Worm (Caenorhabditis elegans) whole organism, young adult: ENCODE data around the gene F18G5.1.

Experiments used
- B0035.1 ChIP-seq: sonication (generic microtip); optimal IDR thresholded peaks from 2 replicates; lab custom pipeline; 2016; ENCODE audit warnings: missing genetic modification characterization, mild to moderate bottlenecking, missing compliant biosample characterization, missing genotype, missing genetic modification reagents
- D2030.7 ChIP-seq: fragments of 200-800 bp; sonication (Bioruptor generic); IDR thresholded peaks from 2 replicates; pipeline ENCODE4 v1.3.6; 2022; ENCODE audit warnings: missing genetic modification reagents, missing genetic modification characterization, missing compliant biosample characterization
- F10E7.11 ChIP-seq: sonication (generic microtip); optimal IDR thresholded peaks from 2 replicates; lab custom pipeline; 2017; ENCODE audit warnings: mild to moderate bottlenecking, missing genetic modification characterization, moderate library complexity, missing compliant biosample characterization
- F22D6.2 ChIP-seq: sonication (generic microtip); optimal IDR thresholded peaks from 2 replicates; lab custom pipeline; 2016; ENCODE audit warnings: mild to moderate bottlenecking, missing genetic modification characterization, missing compliant biosample characterization
- F52B5.7 ChIP-seq: sonication (generic microtip); optimal IDR thresholded peaks from 2 replicates; lab custom pipeline; 2016; ENCODE audit warnings: mild to moderate bottlenecking, missing genetic modification characterization, missing compliant biosample characterization
- F57C9.4 ChIP-seq: sonication (generic microtip); optimal IDR thresholded peaks from 2 replicates; lab custom pipeline; 2017; ENCODE audit warnings: mild to moderate bottlenecking, missing genetic modification characterization, missing compliant biosample characterization
- K11D2.4 ChIP-seq: fragments of 200-800 bp; sonication (Bioruptor generic); IDR thresholded peaks from 2 replicates; pipeline ENCODE4 v1.3.6; 2022; ENCODE audit warnings: missing genetic modification reagents, missing genetic modification characterization, missing compliant biosample characterization
- T07F8.4 ChIP-seq: sonication (generic microtip); optimal IDR thresholded peaks from 2 replicates; lab custom pipeline; 2016; ENCODE audit warnings: mild to moderate bottlenecking, missing genetic modification characterization, moderate library complexity, missing compliant biosample characterization
- Y53F4B.3 ChIP-seq: fragments of 200-800 bp; sonication (Bioruptor generic); IDR thresholded peaks from 2 replicates; pipeline ENCODE4 v1.3.6; 2022; ENCODE audit warnings: missing genetic modification reagents, missing genetic modification characterization, missing compliant biosample characterization
- Y56A3A.18 ChIP-seq: fragments of 200-800 bp; sonication (Bioruptor generic); IDR thresholded peaks from 2 replicates; pipeline ENCODE4 v1.3.6; 2022; ENCODE audit warnings: missing genetic modification reagents, missing genetic modification characterization, missing compliant biosample characterization
- Y67H2A.10 ChIP-seq: fragments of 200-800 bp; sonication (Bioruptor generic); conservative IDR thresholded peaks from 2 replicates; pipeline ENCODE4 v1.3.6; 2022; ENCODE audit warnings: missing genetic modification reagents, missing genetic modification characterization, missing compliant biosample characterization
- Y79H2A.3 ChIP-seq: fragments of 200-800 bp; sonication (Bioruptor generic); conservative IDR thresholded peaks from 2 replicates; pipeline ENCODE4 v1.3.6; 2022; ENCODE audit warnings: missing genetic modification reagents, missing genetic modification characterization, missing compliant biosample characterization
- ZK185.1 ChIP-seq: sonication (generic microtip); optimal IDR thresholded peaks from 2 replicates; lab custom pipeline; 2016; ENCODE audit warnings: mild to moderate bottlenecking, missing genetic modification characterization, missing compliant biosample characterization; ENCODE audit not compliant: poor library complexity, severe bottlenecking
- ama-1 ChIP-seq, 3 experiments: fragments of 150-350 bp in 1 of 3; sonication (generic microtip) in 2 of 3; optimal IDR thresholded peaks; 2 replicates each; lab custom pipeline; 2014 to 2018; ENCODE audit warnings: missing biosample characterization in 2 of 3, missing genetic modification characterization in 2 of 3, missing genetic modification reagents in 2 of 3
- aptf-2 ChIP-seq: fragments of 200-800 bp; sonication (Bioruptor generic); conservative IDR thresholded peaks from 2 replicates; pipeline ENCODE4 v1.3.6; 2022; ENCODE audit warnings: missing genetic modification reagents, missing genetic modification characterization, missing compliant biosample characterization
- aptf-3 ChIP-seq: fragments of 200-800 bp; sonication (Bioruptor generic); IDR thresholded peaks from 2 replicates; pipeline ENCODE4 v1.3.6; 2022; ENCODE audit warnings: missing genetic modification characterization, missing compliant biosample characterization
- athp-1 ChIP-seq: sonication (generic microtip); optimal IDR thresholded peaks from 2 replicates; lab custom pipeline; 2017; ENCODE audit warnings: mild to moderate bottlenecking, missing genetic modification characterization, missing compliant biosample characterization
- ceh-100 ChIP-seq: fragments of 200-800 bp; sonication (Bioruptor generic); IDR thresholded peaks from 2 replicates; pipeline ENCODE4 v1.3.6; 2022; ENCODE audit warnings: missing genetic modification reagents, missing genetic modification characterization, missing compliant biosample characterization
- ceh-79 ChIP-seq: sonication (generic microtip); optimal IDR thresholded peaks from 2 replicates; lab custom pipeline; 2017; ENCODE audit warnings: mild to moderate bottlenecking, missing genetic modification characterization, missing compliant biosample characterization
- chd-7 ChIP-seq: sonication (generic microtip); optimal IDR thresholded peaks from 2 replicates; lab custom pipeline; 2016; ENCODE audit warnings: mild to moderate bottlenecking, missing genetic modification characterization, moderate library complexity, missing compliant biosample characterization
- die-1 ChIP-seq: sonication (generic microtip); optimal IDR thresholded peaks from 2 replicates; lab custom pipeline; 2016; ENCODE audit warnings: missing genotype, mild to moderate bottlenecking, missing genetic modification characterization, missing compliant biosample characterization
- ets-4 ChIP-seq: fragments of 200-800 bp; sonication (Bioruptor generic); optimal IDR thresholded peaks from 2 replicates; lab custom pipeline; 2018; ENCODE audit warnings: mild to moderate bottlenecking, missing genetic modification characterization, missing compliant biosample characterization
- fkh-3 ChIP-seq: sonication (generic microtip); optimal IDR thresholded peaks from 2 replicates; lab custom pipeline; 2016; ENCODE audit warnings: mild to moderate bottlenecking, missing genetic modification characterization, missing compliant biosample characterization
- him-1 ChIP-seq: sonication (generic microtip); optimal IDR thresholded peaks from 2 replicates; lab custom pipeline; 2016; ENCODE audit warnings: missing genotype, missing genetic modification reagents, missing genetic modification characterization, missing compliant biosample characterization
- hsf-1 ChIP-seq: fragments of 200-800 bp; sonication (Bioruptor generic); IDR thresholded peaks from 2 replicates; pipeline ENCODE4 v1.3.6; 2022; ENCODE audit warnings: missing genetic modification reagents, missing genetic modification characterization, missing compliant biosample characterization
- let-526 ChIP-seq: fragments of 200-800 bp; sonication (Bioruptor generic); IDR thresholded peaks from 2 replicates; pipeline ENCODE4 v1.3.6; 2022; ENCODE audit warnings: missing genetic modification reagents, missing genetic modification characterization, missing compliant biosample characterization
- lir-1 ChIP-seq: fragments of 200-800 bp; sonication (Bioruptor generic); conservative IDR thresholded peaks from 2 replicates; pipeline ENCODE4 v1.3.6; 2022; ENCODE audit warnings: missing genetic modification reagents, missing genetic modification characterization, missing compliant biosample characterization
- madf-6 ChIP-seq: fragments of 200-800 bp; sonication (Bioruptor generic); IDR thresholded peaks from 2 replicates; pipeline ENCODE4 v1.3.6; 2022; ENCODE audit warnings: missing genetic modification reagents, missing genetic modification characterization, missing compliant biosample characterization
- madf-8 ChIP-seq: fragments of 200-800 bp; sonication (Bioruptor generic); conservative IDR thresholded peaks from 2 replicates; pipeline ENCODE4 v1.3.6; 2022; ENCODE audit warnings: missing genetic modification reagents, missing genetic modification characterization, missing compliant biosample characterization
- nfya-1 ChIP-seq: sonication (generic microtip); optimal IDR thresholded peaks from 2 replicates; lab custom pipeline; 2017; ENCODE audit warnings: antibody characterized with exemption, missing compliant biosample characterization, missing genetic modification characterization, borderline replicate concordance; ENCODE audit not compliant: insufficient read depth
- nfya-2 ChIP-seq: fragments of 200-800 bp; sonication (Bioruptor generic); IDR thresholded peaks from 2 replicates; pipeline ENCODE4 v1.3.6; 2022; ENCODE audit warnings: missing genetic modification reagents, missing genetic modification characterization, missing compliant biosample characterization
- nhr-179 ChIP-seq: sonication (generic microtip); optimal IDR thresholded peaks from 2 replicates; lab custom pipeline; 2016; ENCODE audit warnings: mild to moderate bottlenecking, missing genetic modification characterization, missing compliant biosample characterization
- nhr-27 ChIP-seq: fragments of 200-800 bp; sonication (Bioruptor generic); optimal IDR thresholded peaks from 2 replicates; lab custom pipeline; 2018; ENCODE audit warnings: mild to moderate bottlenecking, missing genetic modification characterization, moderate library complexity, missing compliant biosample characterization
- nhr-90 ChIP-seq: sonication (generic microtip); optimal IDR thresholded peaks from 2 replicates; lab custom pipeline; 2016; ENCODE audit warnings: missing genotype, mild to moderate bottlenecking, missing genetic modification characterization, missing compliant biosample characterization
- pha-4 ChIP-seq: fragments of 150-350 bp; sonication (generic microtip); optimal IDR thresholded peaks from 2 replicates; lab custom pipeline; 2014; ENCODE audit warnings: missing biosample characterization, missing genetic modification reagents, missing genetic modification characterization
- rpc-1 ChIP-seq, 2 experiments: fragments of 150-350 bp in 1 of 2; sonication (generic microtip) in 1 of 2; optimal IDR thresholded peaks; 2 replicates each; lab custom pipeline; 2014 to 2018; ENCODE audit warnings: missing biosample characterization in 1 of 2, missing genetic modification characterization in 1 of 2, missing genetic modification reagents in 1 of 2, missing genotype in 1 of 2
- sdz-38 ChIP-seq: sonication (generic microtip); optimal IDR thresholded peaks from 2 replicates; lab custom pipeline; 2016; ENCODE audit warnings: missing genotype, missing genetic modification characterization, missing compliant biosample characterization
- snpc-1.1 ChIP-seq: sonication (generic microtip); optimal IDR thresholded peaks from 2 replicates; lab custom pipeline; 2017; ENCODE audit warnings: missing genetic modification characterization, mild to moderate bottlenecking, missing compliant biosample characterization, antibody characterized with exemption, moderate library complexity, missing genotype, missing genetic modification reagents; ENCODE audit not compliant: insufficient read depth
- snpc-3.4 ChIP-seq: sonication (generic microtip); optimal IDR thresholded peaks from 2 replicates; lab custom pipeline; 2017; ENCODE audit warnings: missing genetic modification characterization, mild to moderate bottlenecking, missing compliant biosample characterization, antibody characterized with exemption, moderate library complexity, missing genotype, missing genetic modification reagents
- snpc-4 ChIP-seq, 5 experiments: fragments of 150-350 bp in 1 of 5; sonication (generic microtip) in 4 of 5; optimal IDR thresholded peaks; 2 replicates each; lab custom pipeline; 2014 to 2018; ENCODE audit warnings: missing genetic modification characterization in 5 of 5, missing biosample characterization in 3 of 5, antibody characterized with exemption in 2 of 5, mild to moderate bottlenecking in 2 of 5, missing compliant biosample characterization in 2 of 5, missing genotype in 2 of 5, moderate library complexity in 2 of 5, missing genetic modification reagents in 1 of 5
- tbp1 ChIP-seq: fragments of 200-800 bp; sonication (Bioruptor generic); optimal IDR thresholded peaks from 2 replicates; lab custom pipeline; 2018; ENCODE audit warnings: mild to moderate bottlenecking, missing genetic modification characterization, missing compliant biosample characterization
- unc-130 ChIP-seq: sonication (generic microtip); optimal IDR thresholded peaks from 2 replicates; lab custom pipeline; 2016; ENCODE audit warnings: missing genetic modification reagents, missing genetic modification characterization, missing compliant biosample characterization
- unc-62 ChIP-seq: fragments of 150-350 bp; optimal IDR thresholded peaks from 2 replicates; lab custom pipeline; 2014; ENCODE audit warnings: missing biosample characterization, missing genetic modification reagents, missing genetic modification characterization
- xnd-1 ChIP-seq: sonication (generic microtip); optimal IDR thresholded peaks from 2 replicates; lab custom pipeline; 2016; ENCODE audit warnings: missing genotype, missing genetic modification reagents, missing genetic modification characterization, missing compliant biosample characterization
- zim-3 ChIP-seq: sonication (generic microtip); optimal IDR thresholded peaks from 2 replicates; lab custom pipeline; 2017; ENCODE audit warnings: mild to moderate bottlenecking, missing genetic modification characterization, moderate library complexity, missing compliant biosample characterization
- ztf-22 ChIP-seq: fragments of 200-800 bp; sonication (Bioruptor generic); optimal IDR thresholded peaks from 2 replicates; lab custom pipeline; 2018; ENCODE audit warnings: mild to moderate bottlenecking, missing genetic modification characterization, moderate library complexity, missing compliant biosample characterization
- ztf-3 ChIP-seq: fragments of 200-800 bp; sonication (Bioruptor generic); optimal IDR thresholded peaks from 2 replicates; lab custom pipeline; 2018; ENCODE audit warnings: mild to moderate bottlenecking, missing genetic modification characterization, missing compliant biosample characterization

Gene F18G5.1

ce11 chrX:9237708-9238107, 21.9 kb upstream of the F18G5.1 start (continued):
- TF ChIP-seq rpc-1 (optimal IDR thresholded peaks at IDR 0.05; lab: Kevin White, UChicago) (peak; percentile 90), rpc-1 (tag; optimal IDR thresholded peaks at IDR 0.05; lab: Kevin White, UChicago) (peak; percentile 97), ceh-79 (no peak), F22D6.2 (tag; lab: Kevin White, UChicago) (no peak), unc-130 (GFP tag; lab: Kevin White, UChicago) (no peak), Y56A3A.18 (GFP tag; lab: Robert Waterston, UW) (peak; percentile 51; the same call in 1 of the 2 replicates), sdz-38 (tag; lab: Kevin White, UChicago) (no peak), ets-4 (GFP tag; lab: Kevin White, UChicago) (no peak), F52B5.7 (no peak), Y67H2A.10 (GFP tag; lab: Robert Waterston, UW) (no peak), Y53F4B.3 (GFP tag; lab: Robert Waterston, UW) (no peak), F10E7.11 (tag; lab: Kevin White, UChicago) (no peak), fkh-3 (peak; percentile 18), ztf-3 (GFP tag; lab: Kevin White, UChicago) (no peak), aptf-2 (GFP tag; lab: Robert Waterston, UW) (no peak), hsf-1 (GFP tag; lab: Robert Waterston, UW) (peak; percentile 49; the same call in 1 of the 2 replicates), ztf-22 (GFP tag; lab: Kevin White, UChicago) (no peak), him-1 (tag; lab: Kevin White, UChicago) (peak; percentile 80), F57C9.4 (tag; lab: Kevin White, UChicago) (no peak), madf-6 (GFP tag; lab: Robert Waterston, UW) (no peak; the same call in 1 of the 2 replicates), ama-1 (optimal IDR thresholded peaks at IDR 0.05; lab: Kevin White, UChicago) (no peak), ama-1 (GFP tag; optimal IDR thresholded peaks at IDR 0.05; lab: Kevin White, UChicago) (peak in 1 of 2 experiments; percentile 48), snpc-3.4 (tag; lab: Kevin White, UChicago) (peak; percentile 57), unc-62 (no peak), aptf-3 (GFP tag; lab: Robert Waterston, UW) (no peak), pha-4 (tag; lab: Kevin White, UChicago) (no peak), snpc-1.1 (tag; lab: Kevin White, UChicago) (peak; percentile 10), lir-1 (no peak), ZK185.1 (tag; lab: Kevin White, UChicago) (peak; percentile 67), athp-1 (tag; lab: Kevin White, UChicago) (peak; percentile 6), nhr-90 (tag; lab: Kevin White, UChicago) (peak; percentile 80), let-526 (GFP tag; lab: Robert Waterston, UW) (no peak), ceh-100 (GFP tag; lab: Robert Waterston, UW) (no peak), T07F8.4 (tag; lab: Kevin White, UChicago) (peak; percentile 53), xnd-1 (tag; lab: Kevin White, UChicago) (no peak), zim-3 (peak; percentile 37), madf-8 (GFP tag; lab: Robert Waterston, UW) (no peak), D2030.7 (GFP tag; lab: Robert Waterston, UW) (peak; percentile 67), chd-7 (peak; percentile 39), nhr-179 (tag; lab: Kevin White, UChicago) (peak; percentile 37)
- TF ChIP-seq, all 124 proteins: peak for 45

- TF ChIP-seq ama-1 (optimal IDR thresholded peaks at IDR 0.05; lab: Kevin White, UChicago) (no peak), ama-1 (GFP tag; optimal IDR thresholded peaks at IDR 0.05; lab: Kevin White, UChicago) (peak; percentile 18 to 84), Y79H2A.3 (no peak), ztf-22 (GFP tag; lab: Kevin White, UChicago) (no peak), tbp1 (GFP tag; lab: Kevin White, UChicago) (peak; percentile 88), aptf-3 (GFP tag; lab: Robert Waterston, UW) (no peak), K11D2.4 (GFP tag; lab: Robert Waterston, UW) (no peak), nfya-2 (no peak), B0035.1 (peak; percentile 36), snpc-4 (GFP tag; optimal IDR thresholded peaks at IDR 0.05; lab: Kevin White, UChicago) (peak; percentile 49), snpc-4 (tag; optimal IDR thresholded peaks at IDR 0.05; lab: Kevin White, UChicago) (no peak), die-1 (tag; lab: Kevin White, UChicago) (peak; percentile 86), aptf-2 (GFP tag; lab: Robert Waterston, UW) (no peak), nfya-1 (tag; lab: Kevin White, UChicago) (no peak), nhr-27 (tag; lab: Kevin White, UChicago) (no peak)
Measured at ce11 chrX:9238692-9239091, 21.0 kb upstream of the F18G5.1 start.
